Fruit fly (Drosophila melanogaster) whole organism: Measurements from ENCODE around the gene CG10431.
A peak's percentile ranks its signal among the peaks of the same experiment; 100 is the strongest.

Experiments used
- CG8478 ChIP-seq: fragments of >200 bp; optimal IDR thresholded peaks from 2 replicates; lab custom pipeline; 2018; ENCODE audit warnings: inconsistent platforms
- Dll ChIP-seq: fragments of >200 bp; optimal IDR thresholded peaks from 2 replicates; lab custom pipeline; 2017
- EcR ChIP-seq, 2 experiments: fragments of >200 bp; optimal IDR thresholded peaks; 2 replicates each; lab custom pipeline; 2017; ENCODE audit warnings: missing biosample characterization in 2 of 2, missing genetic modification characterization in 2 of 2, missing genetic modification reagents in 2 of 2
- pan ChIP-seq: fragments of >200 bp; optimal IDR thresholded peaks from 2 replicates; lab custom pipeline; 2017
- psq ChIP-seq: fragments of >200 bp; optimal IDR thresholded peaks from 2 replicates; lab custom pipeline; 2017
- usp ChIP-seq: fragments of >200 bp; optimal IDR thresholded peaks from 2 replicates; lab custom pipeline; 2017; ENCODE audit warnings: missing biosample characterization, missing genetic modification characterization, mixed read lengths

CG10431 gene

dm6 chr2L:18944175-18945012 lies 30.1 kb upstream of the CG10431 start:
- TF ChIP-seq usp (GFP tag; lab: Kevin White, UChicago) (no peak), CG8478 (lab: Kevin White, UChicago) (peak; percentile 75), EcR (GFP tag; optimal IDR thresholded peaks at IDR 0.05; lab: Kevin White, UChicago) (peak in 1 of 2 experiments; percentile 25), pan (lab: Kevin White, UChicago) (no peak), psq (lab: Kevin White, UChicago) (no peak), Dll (peak; percentile 3)

dm6 chr2L:18945765-18946552 lies 28.6 kb upstream of the CG10431 start, which contains the start of gene CG46304:
Gene CG46304, plus strand, starts transcription at chr2L:18946305.
- TF ChIP-seq usp (GFP tag; lab: Kevin White, UChicago) (no peak), psq (lab: Kevin White, UChicago) (no peak), EcR (GFP tag; optimal IDR thresholded peaks at IDR 0.05; lab: Kevin White, UChicago) (peak in 1 of 2 experiments; percentile 85)

- TF ChIP-seq pan (lab: Kevin White, UChicago): no peak
- TF ChIP-seq EcR (GFP tag; optimal IDR thresholded peaks at IDR 0.05; lab: Kevin White, UChicago): peak in 1 of 2 experiments; percentile 78
- no peak for TF ChIP-seq Dll
- TF ChIP-seq psq (lab: Kevin White, UChicago): no peak
- no peak for TF ChIP-seq CG8478 (lab: Kevin White, UChicago)
- no peak for TF ChIP-seq usp (GFP tag; lab: Kevin White, UChicago)
Observed at dm6 chr2L:18946636-18947514, 27.6 kb upstream of the CG10431 start.

dm6 chr2L:18947515-18947998 lies 27.0 kb upstream of the CG10431 start:
- TF ChIP-seq pan (lab: Kevin White, UChicago) (no peak), Dll (no peak), CG8478 (lab: Kevin White, UChicago) (peak; percentile 22), usp (GFP tag; lab: Kevin White, UChicago) (no peak), EcR (GFP tag; optimal IDR thresholded peaks at IDR 0.05; lab: Kevin White, UChicago) (peak in 1 of 2 experiments; percentile 78)

dm6 chr2L:18948065-18948723 lies 26.3 kb upstream of the CG10431 start:
- TF ChIP-seq CG8478 (lab: Kevin White, UChicago): no peak
- no peak for TF ChIP-seq Dll
- no peak for TF ChIP-seq usp (GFP tag; lab: Kevin White, UChicago)
- no peak for TF ChIP-seq EcR (GFP tag; optimal IDR thresholded peaks at IDR 0.05; lab: Kevin White, UChicago)
- no peak for TF ChIP-seq psq (lab: Kevin White, UChicago)
- TF ChIP-seq pan (lab: Kevin White, UChicago): no peak

dm6 chr2L:18948724-18949108 lies 25.8 kb upstream of the CG10431 start, which contains the start of gene CG10428:
Gene CG10428, plus strand, starts transcription at chr2L:18948884.
- TF ChIP-seq psq (lab: Kevin White, UChicago): no peak
- no peak for TF ChIP-seq Dll
- TF ChIP-seq CG8478 (lab: Kevin White, UChicago): no peak
- no peak for TF ChIP-seq EcR (GFP tag; optimal IDR thresholded peaks at IDR 0.05; lab: Kevin White, UChicago)
- no peak for TF ChIP-seq pan (lab: Kevin White, UChicago)
- no peak for TF ChIP-seq usp (GFP tag; lab: Kevin White, UChicago)

- TF ChIP-seq CG8478 (lab: Kevin White, UChicago) (no peak), Dll (no peak), usp (GFP tag; lab: Kevin White, UChicago) (no peak), pan (lab: Kevin White, UChicago) (no peak), EcR (GFP tag; optimal IDR thresholded peaks at IDR 0.05; lab: Kevin White, UChicago) (no peak), psq (lab: Kevin White, UChicago) (no peak)
Observed at dm6 chr2L:18951674-18952073, 22.8 kb upstream of the CG10431 start, which contains the start of gene Nedd8. Gene Nedd8, minus strand, starts transcription at chr2L:18951837.

dm6 chr2L:18953512-18954254 lies 20.8 kb upstream of the CG10431 start:
- TF ChIP-seq usp (GFP tag; lab: Kevin White, UChicago) (no peak), EcR (GFP tag; optimal IDR thresholded peaks at IDR 0.05; lab: Kevin White, UChicago) (no peak), psq (lab: Kevin White, UChicago) (no peak), pan (lab: Kevin White, UChicago) (no peak), CG8478 (lab: Kevin White, UChicago) (no peak), Dll (no peak)

- no peak for TF ChIP-seq pan (lab: Kevin White, UChicago)
Observed at dm6 chr2L:18954255-18954715, 20.2 kb upstream of the CG10431 start, which contains the start of gene CG10621. Gene CG10621, minus strand, starts transcription at chr2L:18954431.
